Worm (Caenorhabditis elegans): ENCODE data around the gene daf-18.

ce11 chrIV:462050-462449, 37.1 kb upstream of the daf-18 start:
- TF ChIP-seq dao-5 (tag; optimal IDR thresholded peaks at IDR 0.05) (no peak), him-1 (tag; optimal IDR thresholded peaks at IDR 0.05) (no peak), W03F9.2 (tag; optimal IDR thresholded peaks at IDR 0.05) (no peak)

Measured in whole organism, L4/young adult.